Worm (Caenorhabditis elegans): ENCODE results near the gene F44B9.5.

ce11 chrIII:7972687-7973086, 43.7 kb downstream of the F44B9.5 start:
- TF ChIP-seq snpc-3.4 (tag; optimal IDR thresholded peaks at IDR 0.05) (no peak), snpc-4 (GFP tag; optimal IDR thresholded peaks at IDR 0.05) (no peak), snpc-4 (tag; optimal IDR thresholded peaks at IDR 0.05) (no peak), nfya-1 (tag; optimal IDR thresholded peaks at IDR 0.05; ENCODE audit: borderline replicate concordance, insufficient read depth) (no peak), ets-4 (GFP tag; optimal IDR thresholded peaks at IDR 0.05) (no peak), T07F8.4 (tag; optimal IDR thresholded peaks at IDR 0.05) (no peak), efl-1 (GFP tag; optimal IDR thresholded peaks at IDR 0.05) (no peak), lsy-27 (tag; optimal IDR thresholded peaks at IDR 0.05; ENCODE audit: borderline replicate concordance, insufficient read depth) (no peak), tbx-9 (tag; optimal IDR thresholded peaks at IDR 0.05; ENCODE audit: borderline replicate concordance) (no peak), unc-62 (GFP tag; optimal IDR thresholded peaks at IDR 0.05) (no peak), C06A6.2 (GFP tag; conservative IDR thresholded peaks at IDR 0.05) (no peak), ceh-79 (tag; optimal IDR thresholded peaks at IDR 0.05) (no peak), sdz-38 (tag; optimal IDR thresholded peaks at IDR 0.05) (no peak), lsl-1 (GFP tag; optimal IDR thresholded peaks at IDR 0.05) (no peak)
